Comparison of ENCODE assay signal across 1 fruit fly cellular context in the genomic region with DNA sequence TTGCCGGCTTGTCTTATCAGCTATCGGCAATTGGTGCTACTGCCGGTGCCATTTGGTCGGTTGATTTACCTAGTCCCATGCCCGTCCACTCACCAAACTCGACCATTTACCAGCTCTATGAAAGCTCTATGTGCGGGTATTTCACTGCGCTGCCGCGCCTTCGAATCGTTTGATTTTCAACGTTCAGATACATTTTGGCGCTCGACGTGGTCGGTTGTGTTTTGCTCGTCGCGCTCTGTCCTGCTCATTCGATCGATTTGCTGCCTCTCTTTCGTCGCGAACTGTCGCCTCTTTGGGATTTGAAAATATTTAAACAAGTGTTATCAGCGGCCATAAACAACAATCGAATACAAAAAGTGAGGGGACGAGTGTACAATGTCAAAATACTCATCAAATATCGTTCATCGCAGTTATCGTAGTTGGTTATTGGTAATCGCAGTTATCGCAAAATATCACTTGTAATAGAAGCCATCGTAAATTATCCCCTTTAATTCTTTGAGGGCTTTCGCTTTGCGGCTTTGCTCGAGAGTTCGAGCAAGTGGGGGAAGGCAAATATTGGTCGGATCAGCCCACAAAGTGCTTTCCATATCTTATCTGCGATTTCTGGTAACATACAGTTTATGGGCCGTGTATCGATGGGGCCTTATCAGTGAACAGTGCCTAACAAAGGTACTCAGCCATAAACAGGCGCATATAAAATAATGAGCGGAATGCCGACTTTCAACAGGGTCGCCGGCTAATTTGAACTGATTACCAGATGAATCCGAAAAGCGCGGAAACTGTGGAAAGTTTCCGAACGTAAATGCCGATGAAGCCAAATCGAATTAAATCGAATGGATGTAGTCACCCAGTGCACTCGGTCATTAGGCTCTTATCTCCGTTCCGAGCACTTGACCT.
A peak's percentile ranks its signal among the peaks of the same experiment; 100 is the strongest.
TF ChIP-seq lines count a peak whose summit lies in the region.

No protein-coding gene starts in this region.

TF ChIP-seq in whole organism, embryonic, 481 proteins besides CTCF, POLR2A, EP300 and RAD21 (continued from another document and continues in another):
- no peak for TF ChIP-seq grau (tag; optimal IDR thresholded peaks at IDR 0.05; lab: Kevin White, UChicago)
- TF ChIP-seq sna (GFP tag; IDR thresholded peaks at IDR 0.05; lab: Robert Waterston, UW; ENCODE audit: partially characterized antibody), result 0 out of 2 replicates have a peak, but pooled peaks have one; percentile 22
- TF ChIP-seq vnd (GFP tag; IDR thresholded peaks at IDR 0.05; lab: Robert Waterston, UW; ENCODE audit: partially characterized antibody), result no peak
- TF ChIP-seq p53 (GFP tag; optimal IDR thresholded peaks at IDR 0.05; lab: Kevin White, UChicago), result no peak
- no peak for TF ChIP-seq dati (GFP tag; IDR thresholded peaks at IDR 0.05; lab: Robert Waterston, UW)
- TF ChIP-seq CG3407 (GFP tag; optimal IDR thresholded peaks at IDR 0.05; lab: Kevin White, UChicago), result no peak
- no peak for TF ChIP-seq Ptx1 (GFP tag; IDR thresholded peaks at IDR 0.05; lab: Robert Waterston, UW)
- TF ChIP-seq Opbp (GFP tag; IDR thresholded peaks at IDR 0.05; lab: Robert Waterston, UW; ENCODE audit: partially characterized antibody), result no peak
- TF ChIP-seq otp (GFP tag; IDR thresholded peaks at IDR 0.05; lab: Robert Waterston, UW), result peak; percentile 20; the same call in 1 of the 3 replicates
- no peak for TF ChIP-seq kay (GFP tag; optimal IDR thresholded peaks at IDR 0.05; lab: Kevin White, UChicago)
- TF ChIP-seq CG2199 (GFP tag; IDR thresholded peaks at IDR 0.05; lab: Robert Waterston, UW), result 0 out of 3 replicates have a peak, but pooled peaks have one; percentile 21
- no peak for TF ChIP-seq Atf3 (GFP tag; optimal IDR thresholded peaks at IDR 0.05; lab: Kevin White, UChicago)
- no peak for TF ChIP-seq CG18619 (GFP tag; optimal IDR thresholded peaks at IDR 0.05; lab: Kevin White, UChicago)
- no peak for TF ChIP-seq CG15269 (tag; optimal IDR thresholded peaks at IDR 0.05; lab: Kevin White, UChicago)
- TF ChIP-seq Oli (tag; optimal IDR thresholded peaks at IDR 0.05; lab: Kevin White, UChicago), result no peak
- peak; percentile 17 for TF ChIP-seq CG12769 (tag; optimal IDR thresholded peaks at IDR 0.05; lab: Kevin White, UChicago)
- no peak for TF ChIP-seq MBD-R2 (GFP tag; IDR thresholded peaks at IDR 0.05; lab: Robert Waterston, UW)
- TF ChIP-seq cato (GFP tag; optimal IDR thresholded peaks at IDR 0.05; lab: Kevin White, UChicago; ENCODE audit: borderline replicate concordance), result no peak
- no peak; the same call in 1 of the 2 replicates for TF ChIP-seq CG13287 (GFP tag; IDR thresholded peaks at IDR 0.05; lab: Robert Waterston, UW; ENCODE audit: partially characterized antibody)
- peak; percentile 8 for TF ChIP-seq gem (tag; optimal IDR thresholded peaks at IDR 0.05; lab: Kevin White, UChicago)
- no peak for TF ChIP-seq Max (GFP tag; optimal IDR thresholded peaks at IDR 0.05; lab: Kevin White, UChicago)
- TF ChIP-seq cwo (GFP tag; optimal IDR thresholded peaks at IDR 0.05; lab: Kevin White, UChicago), result peak; percentile 19
- peak; percentile 45 for TF ChIP-seq run (tag; optimal IDR thresholded peaks at IDR 0.05; lab: Kevin White, UChicago)
- no peak for TF ChIP-seq trem (tag; optimal IDR thresholded peaks at IDR 0.05; lab: Kevin White, UChicago)
- TF ChIP-seq HLH3B (GFP tag; IDR thresholded peaks at IDR 0.05; lab: Robert Waterston, UW), result no peak
- TF ChIP-seq peb (GFP tag; IDR thresholded peaks at IDR 0.05; lab: Robert Waterston, UW), result no peak
- TF ChIP-seq CG12659 (GFP tag; optimal IDR thresholded peaks at IDR 0.05; lab: Kevin White, UChicago), result no peak
- TF ChIP-seq bsh (GFP tag; optimal IDR thresholded peaks at IDR 0.05; lab: Kevin White, UChicago), result no peak
- TF ChIP-seq prd (optimal IDR thresholded peaks at IDR 0.05; lab: Kevin White, UChicago), result no peak
- 0 out of 3 replicates have a peak, but pooled peaks have one; percentile 3 for TF ChIP-seq prd (GFP tag; IDR thresholded peaks at IDR 0.05; lab: Robert Waterston, UW)
- TF ChIP-seq Med (GFP tag; lab: Kevin White, UChicago), result peak; percentile 85
- no peak for TF ChIP-seq CG3726 (GFP tag; IDR thresholded peaks at IDR 0.05; lab: Robert Waterston, UW)
- no peak for TF ChIP-seq oc (tag; optimal IDR thresholded peaks at IDR 0.05; lab: Kevin White, UChicago)
- TF ChIP-seq ken (GFP tag; IDR thresholded peaks at IDR 0.05; lab: Robert Waterston, UW), result 0 out of 3 replicates have a peak, but pooled peaks have one; percentile 19
- no peak for TF ChIP-seq CG14965 (GFP tag; optimal IDR thresholded peaks at IDR 0.05; lab: Kevin White, UChicago; ENCODE audit: borderline replicate concordance)
- peak; percentile 45 for TF ChIP-seq CG14441 (GFP tag; IDR thresholded peaks at IDR 0.05; lab: Robert Waterston, UW)
- TF ChIP-seq CG34224 (GFP tag; IDR thresholded peaks at IDR 0.05; lab: Robert Waterston, UW; ENCODE audit: partially characterized antibody), result peak; percentile 33; the same call in 1 of the 3 replicates
- peak; percentile 59 for TF ChIP-seq row (GFP tag; IDR thresholded peaks at IDR 0.05; lab: Robert Waterston, UW)
- TF ChIP-seq Hey (tag; optimal IDR thresholded peaks at IDR 0.05; lab: Kevin White, UChicago), result no peak
- TF ChIP-seq pfk (GFP tag; optimal IDR thresholded peaks at IDR 0.05; lab: Kevin White, UChicago), result peak; percentile 25
- peak; percentile 63 for TF ChIP-seq CG5180 (GFP tag; optimal IDR thresholded peaks at IDR 0.05; lab: Kevin White, UChicago)
- no peak for TF ChIP-seq CG7928 (GFP tag; optimal IDR thresholded peaks at IDR 0.05; lab: Kevin White, UChicago)
- no peak for TF ChIP-seq cad (GFP tag; optimal IDR thresholded peaks at IDR 0.05; lab: Kevin White, UChicago)
- no peak; the same call in 2 of the 3 replicates for TF ChIP-seq CG6791 (GFP tag; IDR thresholded peaks at IDR 0.05; lab: Robert Waterston, UW; ENCODE audit: partially characterized antibody)
- TF ChIP-seq da (GFP tag; optimal IDR thresholded peaks at IDR 0.05; lab: Kevin White, UChicago), result no peak
- peak; percentile 50; the same call in 1 of the 3 replicates for TF ChIP-seq HLH4C (GFP tag; IDR thresholded peaks at IDR 0.05; lab: Robert Waterston, UW; ENCODE audit: partially characterized antibody)
- peak; percentile 52 for TF ChIP-seq Jarid2 (GFP tag; optimal IDR thresholded peaks at IDR 0.05; lab: Kevin White, UChicago)
- no peak for TF ChIP-seq Nf-YA (GFP tag; IDR thresholded peaks at IDR 0.05; lab: Robert Waterston, UW)
- TF ChIP-seq CG17186 (GFP tag; optimal IDR thresholded peaks at IDR 0.05; lab: Kevin White, UChicago), result no peak
- no peak for TF ChIP-seq CG16815 (GFP tag; optimal IDR thresholded peaks at IDR 0.05; lab: Kevin White, UChicago)
- TF ChIP-seq CG31441 (GFP tag; IDR thresholded peaks at IDR 0.05; lab: Robert Waterston, UW), result no peak
- peak; percentile 14 for TF ChIP-seq fd64A (GFP tag; optimal IDR thresholded peaks at IDR 0.05; lab: Kevin White, UChicago)
- TF ChIP-seq CG17568 (GFP tag; optimal IDR thresholded peaks at IDR 0.05; lab: Kevin White, UChicago), result peak; percentile 58
- no peak for TF ChIP-seq CG10209 (GFP tag; optimal IDR thresholded peaks at IDR 0.05; lab: Kevin White, UChicago)
- peak; percentile 79 for TF ChIP-seq Ets65A (GFP tag; lab: Kevin White, UChicago)
- no peak for TF ChIP-seq ci (GFP tag; IDR thresholded peaks at IDR 0.05; lab: Robert Waterston, UW)
- TF ChIP-seq Side (GFP tag; optimal IDR thresholded peaks at IDR 0.05; lab: Kevin White, UChicago), result no peak
- TF ChIP-seq CG3995 (GFP tag; optimal IDR thresholded peaks at IDR 0.05; lab: Kevin White, UChicago), result no peak
- no peak for TF ChIP-seq klu (GFP tag; IDR thresholded peaks at IDR 0.05; lab: Robert Waterston, UW)
- peak; percentile 72 for TF ChIP-seq GATAe (GFP tag; conservative IDR thresholded peaks at IDR 0.05; lab: Robert Waterston, UW)
- no peak for TF ChIP-seq CG10565 (GFP tag; optimal IDR thresholded peaks at IDR 0.05; lab: Kevin White, UChicago)
- TF ChIP-seq Dip2 (GFP tag; IDR thresholded peaks at IDR 0.05; lab: Robert Waterston, UW), result no peak
- peak; percentile 51 for TF ChIP-seq Deaf1 (tag; optimal IDR thresholded peaks at IDR 0.05; lab: Kevin White, UChicago)
- TF ChIP-seq Bteb2 (GFP tag; optimal IDR thresholded peaks at IDR 0.05; lab: Kevin White, UChicago), result no peak
- TF ChIP-seq CG6813 (GFP tag; optimal IDR thresholded peaks at IDR 0.05; lab: Kevin White, UChicago), result no peak
- TF ChIP-seq hth (optimal IDR thresholded peaks at IDR 0.05; lab: Kevin White, UChicago), result no peak
- TF ChIP-seq Vsx1 (GFP tag; optimal IDR thresholded peaks at IDR 0.05; lab: Kevin White, UChicago), result peak; percentile 77
- peak; percentile 84 for TF ChIP-seq Neu2 (GFP tag; optimal IDR thresholded peaks at IDR 0.05; lab: Kevin White, UChicago; ENCODE audit: borderline replicate concordance)
- TF ChIP-seq Hand (GFP tag; optimal IDR thresholded peaks at IDR 0.05; lab: Kevin White, UChicago), result no peak
- no peak for TF ChIP-seq zfh1 (GFP tag; IDR thresholded peaks at IDR 0.05; lab: Robert Waterston, UW)
- TF ChIP-seq luna (GFP tag; optimal IDR thresholded peaks at IDR 0.05; lab: Kevin White, UChicago), result no peak
- peak; percentile 37 for TF ChIP-seq Asciz (GFP tag; optimal IDR thresholded peaks at IDR 0.05; lab: Kevin White, UChicago)
- TF ChIP-seq Gug (GFP tag; IDR thresholded peaks at IDR 0.05; lab: Robert Waterston, UW), result no peak
- no peak for TF ChIP-seq tup (GFP tag; optimal IDR thresholded peaks at IDR 0.05; lab: Kevin White, UChicago)
- no peak for TF ChIP-seq Dek (tag; optimal IDR thresholded peaks at IDR 0.05; lab: Kevin White, UChicago)
- TF ChIP-seq CG13296 (GFP tag; optimal IDR thresholded peaks at IDR 0.05; lab: Kevin White, UChicago), result peak; percentile 60
- no peak for TF ChIP-seq dmrt99B (tag; optimal IDR thresholded peaks at IDR 0.05; lab: Kevin White, UChicago)
- TF ChIP-seq Doc2 (GFP tag; IDR thresholded peaks at IDR 0.05; lab: Robert Waterston, UW), result no peak
- TF ChIP-seq Doc3 (GFP tag; IDR thresholded peaks at IDR 0.05; lab: Robert Waterston, UW; ENCODE audit: partially characterized antibody), result no peak
- TF ChIP-seq eyg (GFP tag; optimal IDR thresholded peaks at IDR 0.05; lab: Kevin White, UChicago), result no peak
- no peak for TF ChIP-seq gsb (GFP tag; IDR thresholded peaks at IDR 0.05; lab: Robert Waterston, UW)
- no peak for TF ChIP-seq TFAM (GFP tag; optimal IDR thresholded peaks at IDR 0.05; lab: Kevin White, UChicago)
- peak; percentile 75 for TF ChIP-seq CG10543 (GFP tag; optimal IDR thresholded peaks at IDR 0.05; lab: Kevin White, UChicago)
- no peak for TF ChIP-seq CG8944 (GFP tag; optimal IDR thresholded peaks at IDR 0.05; lab: Kevin White, UChicago)
- TF ChIP-seq CG15514 (GFP tag; optimal IDR thresholded peaks at IDR 0.05; lab: Kevin White, UChicago), result peak; percentile 12
- TF ChIP-seq caup (GFP tag; optimal IDR thresholded peaks at IDR 0.05; lab: Kevin White, UChicago; ENCODE audit: severe bottlenecking), result no peak
- TF ChIP-seq Dfd (GFP tag; optimal IDR thresholded peaks at IDR 0.05; lab: Kevin White, UChicago), result no peak
- no peak for TF ChIP-seq CG18764 (GFP tag; optimal IDR thresholded peaks at IDR 0.05; lab: Kevin White, UChicago)
- peak; percentile 39 for TF ChIP-seq CG6254 (GFP tag; optimal IDR thresholded peaks at IDR 0.05; lab: Kevin White, UChicago)
- no peak for TF ChIP-seq CG11695 (GFP tag; IDR thresholded peaks at IDR 0.05; lab: Robert Waterston, UW)
- TF ChIP-seq toy (GFP tag; IDR thresholded peaks at IDR 0.05; lab: Robert Waterston, UW), result no peak
- TF ChIP-seq CG6854 (GFP tag; optimal IDR thresholded peaks at IDR 0.05; lab: Kevin White, UChicago), result peak; percentile 29
- TF ChIP-seq CG12299 (tag; optimal IDR thresholded peaks at IDR 0.05; lab: Kevin White, UChicago), result no peak
- no peak for TF ChIP-seq HHEX (GFP tag; optimal IDR thresholded peaks at IDR 0.05; lab: Kevin White, UChicago)
- TF ChIP-seq fru (optimal IDR thresholded peaks at IDR 0.05; lab: Kevin White, UChicago), result no peak
- no peak for TF ChIP-seq Sox100B (GFP tag; optimal IDR thresholded peaks at IDR 0.05; lab: Kevin White, UChicago)
- no peak for TF ChIP-seq fd3F (GFP tag; optimal IDR thresholded peaks at IDR 0.05; lab: Kevin White, UChicago)
- TF ChIP-seq Gsc (GFP tag; IDR thresholded peaks at IDR 0.05; lab: Robert Waterston, UW), result no peak
- peak; percentile 9 for TF ChIP-seq BtbVII (GFP tag; optimal IDR thresholded peaks at IDR 0.05; lab: Kevin White, UChicago)
- no peak for TF ChIP-seq maf-S (GFP tag; optimal IDR thresholded peaks at IDR 0.05; lab: Kevin White, UChicago)
- TF ChIP-seq CG11247 (GFP tag; IDR thresholded peaks at IDR 0.05; lab: Robert Waterston, UW), result no peak
- TF ChIP-seq Xbp1 (GFP tag; optimal IDR thresholded peaks at IDR 0.05; lab: Kevin White, UChicago), result no peak
- no peak for TF ChIP-seq CG9797 (GFP tag; optimal IDR thresholded peaks at IDR 0.05; lab: Kevin White, UChicago)
- TF ChIP-seq CG1832 (GFP tag; optimal IDR thresholded peaks at IDR 0.05; lab: Kevin White, UChicago), result no peak
- TF ChIP-seq CG11560 (tag; IDR thresholded peaks at IDR 0.05; lab: Robert Waterston, UW), result peak; percentile 64; the same call in 1 of the 3 replicates
- TF ChIP-seq NFAT (GFP tag; IDR thresholded peaks at IDR 0.05; lab: Robert Waterston, UW), result peak; percentile 49; the same call in 1 of the 2 replicates
- no peak for TF ChIP-seq slbo (GFP tag; IDR thresholded peaks at IDR 0.05; lab: Robert Waterston, UW)
- TF ChIP-seq vfl (GFP tag; optimal IDR thresholded peaks at IDR 0.05; lab: Kevin White, UChicago), result no peak
- TF ChIP-seq Atf-2 (GFP tag; optimal IDR thresholded peaks at IDR 0.05; lab: Kevin White, UChicago), result no peak
- no peak for TF ChIP-seq Dll (GFP tag; IDR thresholded peaks at IDR 0.05; lab: Robert Waterston, UW; ENCODE audit: partially characterized antibody)
- no peak for TF ChIP-seq mld (GFP tag; IDR thresholded peaks at IDR 0.05; lab: Robert Waterston, UW; ENCODE audit: partially characterized antibody)
- TF ChIP-seq NK7.1 (GFP tag; optimal IDR thresholded peaks at IDR 0.05; lab: Kevin White, UChicago), result no peak
- TF ChIP-seq Meics (GFP tag; optimal IDR thresholded peaks at IDR 0.05; lab: Kevin White, UChicago), result no peak
- TF ChIP-seq Adf1 (GFP tag; IDR thresholded peaks at IDR 0.05; lab: Robert Waterston, UW), result peak; percentile 43; the same call in 1 of the 2 replicates
- TF ChIP-seq CG2678 (tag; optimal IDR thresholded peaks at IDR 0.05; lab: Kevin White, UChicago), result peak; percentile 30
- no peak for TF ChIP-seq Hr39 (optimal IDR thresholded peaks at IDR 0.05; lab: Kevin White, UChicago)
- no peak for TF ChIP-seq wor (GFP tag; IDR thresholded peaks at IDR 0.05; lab: Robert Waterston, UW)
- TF ChIP-seq bbx (GFP tag; IDR thresholded peaks at IDR 0.05; lab: Robert Waterston, UW; ENCODE audit: partially characterized antibody), result no peak
- TF ChIP-seq CG17385 (GFP tag; optimal IDR thresholded peaks at IDR 0.05; lab: Kevin White, UChicago), result peak; percentile 19
- peak; percentile 20; the same call in 1 of the 2 replicates for TF ChIP-seq Scr (GFP tag; IDR thresholded peaks at IDR 0.05; lab: Robert Waterston, UW; ENCODE audit: partially characterized antibody)
